Worm (Caenorhabditis elegans) whole organism, L4 larva: ENCODE measurements around the gene C38H2.3.
A peak's percentile ranks its signal among the peaks of the same experiment; 100 is the strongest.

Source experiments
- F26F4.8 ChIP-seq: fragments of 200-800 bp; sonication (Bioruptor generic); conservative IDR thresholded peaks from 2 replicates; pipeline ENCODE4 v1.3.6; 2022; ENCODE audit warnings: missing genetic modification characterization, missing compliant biosample characterization
- F44E2.7 ChIP-seq: fragments of 200-800 bp; sonication (Bioruptor generic); IDR thresholded peaks from 2 replicates; pipeline ENCODE4 v2.1.2; 2022; ENCODE audit warnings: missing genetic modification characterization, missing compliant biosample characterization
- T26A8.4 ChIP-seq: fragments of 200-800 bp; sonication (Bioruptor generic); IDR thresholded peaks from 2 replicates; pipeline ENCODE4 v1.3.6; 2022; ENCODE audit warnings: missing genetic modification characterization, missing compliant biosample characterization
- ZK337.2 ChIP-seq: fragments of 200-800 bp; sonication (Bioruptor generic); IDR thresholded peaks from 2 replicates; pipeline ENCODE4 v1.3.6; 2022; ENCODE audit warnings: missing genetic modification reagents, missing genetic modification characterization, missing compliant biosample characterization
- aha-1 ChIP-seq: fragments of 150-350 bp; peaks from one replicate; lab custom pipeline; 2014; ENCODE audit warnings: missing biosample characterization, missing genetic modification characterization
- ceh-32 ChIP-seq: sonication (generic microtip); optimal IDR thresholded peaks from 2 replicates; lab custom pipeline; 2016; ENCODE audit warnings: mild to moderate bottlenecking, missing genetic modification characterization, missing compliant biosample characterization; ENCODE audit not compliant: poor library complexity
- ceh-44 ChIP-seq: fragments of 200-800 bp; sonication (Bioruptor generic); IDR thresholded peaks from 2 replicates; pipeline ENCODE4 v1.3.6; 2022; ENCODE audit warnings: missing genetic modification reagents, missing genetic modification characterization, missing compliant biosample characterization
- cey-2 ChIP-seq: sonication (generic microtip); optimal IDR thresholded peaks from 3 replicates; lab custom pipeline; 2017; ENCODE audit warnings: missing genetic modification characterization, mild to moderate bottlenecking, missing compliant biosample characterization, antibody characterized with exemption, borderline replicate concordance; ENCODE audit not compliant: insufficient read depth
- duxl-1 ChIP-seq: sonication (generic microtip); optimal IDR thresholded peaks from 2 replicates; lab custom pipeline; 2016; ENCODE audit warnings: mild to moderate bottlenecking, missing genetic modification characterization, moderate library complexity, missing compliant biosample characterization; ENCODE audit not compliant: poor library complexity
- dve-1 ChIP-seq: sonication (generic microtip); optimal IDR thresholded peaks from 2 replicates; lab custom pipeline; 2017; ENCODE audit warnings: antibody characterized with exemption, mild to moderate bottlenecking, missing genetic modification characterization, missing compliant biosample characterization; ENCODE audit not compliant: insufficient read depth
- hlh-30 ChIP-seq: sonication (generic microtip); optimal IDR thresholded peaks from 2 replicates; lab custom pipeline; 2017; ENCODE audit warnings: antibody characterized with exemption, mild to moderate bottlenecking, missing genetic modification characterization, missing compliant biosample characterization; ENCODE audit not compliant: insufficient read depth
- hmg-1.1 ChIP-seq: fragments of 200-800 bp; sonication (Bioruptor generic); IDR thresholded peaks from 2 replicates; pipeline ENCODE4 v1.3.6; 2022; ENCODE audit warnings: missing genetic modification reagents, missing genetic modification characterization, missing compliant biosample characterization
- lsy-2 ChIP-seq, 2 experiments: fragments of 150-350 bp in 1 of 2; sonication (generic microtip) in 1 of 2; optimal IDR thresholded peaks; 2 replicates each; lab custom pipeline; 2014 to 2017; ENCODE audit warnings: missing biosample characterization in 2 of 2, missing genetic modification characterization in 2 of 2
- mdl-1 ChIP-seq, 2 experiments: fragments of 150-350 bp in 1 of 2; sonication (generic microtip) in 1 of 2; optimal IDR thresholded peaks; 2 replicates each; lab custom pipeline; 2014 to 2017; ENCODE audit warnings: missing biosample characterization in 2 of 2, missing genetic modification characterization in 2 of 2
- mes-2 ChIP-seq: sonication (generic microtip); optimal IDR thresholded peaks from 2 replicates; lab custom pipeline; 2016; ENCODE audit warnings: missing genotype, mild to moderate bottlenecking, missing genetic modification characterization, missing compliant biosample characterization; ENCODE audit not compliant: poor library complexity, severe bottlenecking
- mxl-3 ChIP-seq: fragments of 200-800 bp; sonication (Bioruptor generic); optimal IDR thresholded peaks from 2 replicates; lab custom pipeline; 2018; ENCODE audit warnings: mild to moderate bottlenecking, missing genetic modification characterization, missing compliant biosample characterization
- nhr-10 ChIP-seq: fragments of 150-350 bp; optimal IDR thresholded peaks from 2 replicates; lab custom pipeline; 2014; ENCODE audit warnings: missing biosample characterization, missing genetic modification characterization
- nhr-111 ChIP-seq: fragments of 200-800 bp; sonication (Bioruptor generic); optimal IDR thresholded peaks from 2 replicates; lab custom pipeline; 2018; ENCODE audit warnings: mild to moderate bottlenecking, missing genetic modification characterization, missing compliant biosample characterization
- nhr-237 ChIP-seq: sonication (generic microtip); optimal IDR thresholded peaks from 2 replicates; lab custom pipeline; 2017; ENCODE audit warnings: missing biosample characterization, missing genetic modification characterization
- nhr-48 ChIP-seq: sonication (generic microtip); optimal IDR thresholded peaks from 2 replicates; lab custom pipeline; 2016; ENCODE audit warnings: mild to moderate bottlenecking, missing genetic modification characterization, missing compliant biosample characterization
- nhr-6 ChIP-seq: fragments of 150-350 bp; optimal IDR thresholded peaks from 2 replicates; lab custom pipeline; 2014; ENCODE audit warnings: missing biosample characterization, missing genetic modification characterization
- pqm-1 ChIP-seq: sonication (generic microtip); optimal IDR thresholded peaks from 2 replicates; lab custom pipeline; 2017; ENCODE audit warnings: missing biosample characterization, missing genetic modification characterization
- sdz-12 ChIP-seq: fragments of 200-800 bp; sonication (Bioruptor generic); optimal IDR thresholded peaks from 2 replicates; lab custom pipeline; 2018; ENCODE audit warnings: mild to moderate bottlenecking, missing genetic modification characterization, missing compliant biosample characterization
- set-16 ChIP-seq: fragments of 200-800 bp; sonication (Bioruptor generic); IDR thresholded peaks from 2 replicates; pipeline ENCODE4 v1.3.6; 2022; ENCODE audit warnings: missing genetic modification reagents, missing genetic modification characterization, missing compliant biosample characterization
- snpc-4 ChIP-seq: fragments of 150-350 bp; optimal IDR thresholded peaks from 2 replicates; lab custom pipeline; 2014; ENCODE audit warnings: missing biosample characterization, missing genetic modification characterization
- spr-3 ChIP-seq: fragments of 200-800 bp; sonication (Bioruptor generic); optimal IDR thresholded peaks from 2 replicates; lab custom pipeline; 2018; ENCODE audit warnings: mild to moderate bottlenecking, missing genetic modification characterization, missing compliant biosample characterization
- unc-39 ChIP-seq: sonication (generic microtip); optimal IDR thresholded peaks from 2 replicates; lab custom pipeline; 2017; ENCODE audit warnings: missing biosample characterization, missing genetic modification characterization
- unc-62 ChIP-seq, 3 experiments: fragments of 150-350 bp in 1 of 3; sonication (generic microtip); optimal IDR thresholded peaks in 2 of 3; peaks in 1 of 3; 1 replicate in 1 of 3; 2 replicates in 2 of 3; lab custom pipeline; 2014 to 2017; ENCODE audit warnings: missing biosample characterization in 3 of 3, missing genetic modification characterization in 3 of 3, missing genetic modification reagents in 3 of 3, missing genotype in 1 of 3
- vab-7 ChIP-seq: fragments of 200-800 bp; sonication (Bioruptor generic); IDR thresholded peaks from 2 replicates; pipeline ENCODE4 v1.3.6; 2022; ENCODE audit warnings: missing genetic modification reagents, missing genetic modification characterization, missing compliant biosample characterization
- ztf-7 ChIP-seq: fragments of 150-350 bp; optimal IDR thresholded peaks from 2 replicates; lab custom pipeline; 2014; ENCODE audit warnings: missing biosample characterization, missing genetic modification characterization

The C38H2.3 gene

DNA sequence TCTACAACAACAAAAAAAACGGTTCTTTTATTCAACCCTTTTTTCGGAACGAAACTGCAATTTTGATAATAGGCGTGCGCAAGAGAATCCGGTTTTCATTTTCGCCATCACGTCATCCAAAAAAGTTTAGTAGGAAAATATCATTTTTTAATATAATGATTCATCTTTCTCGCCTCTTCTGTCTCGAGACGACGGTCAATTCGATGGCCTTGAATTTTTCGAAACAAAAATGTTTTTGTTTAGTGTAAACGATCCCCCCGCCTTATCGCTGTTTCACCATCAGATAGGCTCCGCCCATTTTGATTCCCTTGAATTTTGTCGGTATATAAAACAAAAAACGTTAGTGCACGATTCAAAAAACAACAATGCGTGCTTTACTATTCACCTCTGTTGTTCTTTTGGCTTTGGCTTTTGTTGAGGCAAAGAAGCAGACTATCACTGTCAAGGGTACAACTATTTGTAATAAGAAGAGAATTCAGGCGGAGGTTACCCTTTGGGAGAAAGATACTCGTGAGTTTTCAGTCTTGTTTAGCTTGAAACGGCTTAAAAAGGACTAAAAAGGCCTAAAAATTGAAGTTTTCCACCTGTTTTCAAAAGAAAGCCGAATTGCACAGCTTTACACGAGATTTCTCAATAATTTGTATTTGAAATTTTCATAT is 48.7 kb downstream of the C38H2.3 start, which contains the start of gene ttr-15 (continued):
- TF ChIP-seq set-16 (GFP tag; lab: Robert Waterston, UW), result no peak
- no peak for TF ChIP-seq ZK337.2 (GFP tag; lab: Robert Waterston, UW)
- TF ChIP-seq nhr-6 (tag; lab: Kevin White, UChicago), result no peak
- no peak for TF ChIP-seq ztf-7 (tag; lab: Kevin White, UChicago)
- no peak for TF ChIP-seq spr-3 (GFP tag; lab: Kevin White, UChicago)
- TF ChIP-seq ceh-32 (tag; lab: Kevin White, UChicago), result no peak
- TF ChIP-seq unc-62 (GFP tag; optimal IDR thresholded peaks at IDR 0.05 in 1 of 2; lab: Kevin White, UChicago), result no peak
- no peak for TF ChIP-seq unc-62 (tag; optimal IDR thresholded peaks at IDR 0.05; lab: Kevin White, UChicago)
- TF ChIP-seq pqm-1 (tag; lab: Kevin White, UChicago), result no peak
- no peak for TF ChIP-seq vab-7 (GFP tag; lab: Robert Waterston, UW)
- no peak for TF ChIP-seq nhr-237 (tag; lab: Kevin White, UChicago)
- no peak for TF ChIP-seq F26F4.8
- TF ChIP-seq nhr-48 (tag; lab: Kevin White, UChicago), result no peak
- no peak for TF ChIP-seq sdz-12 (GFP tag; lab: Kevin White, UChicago)
- no peak for TF ChIP-seq nhr-111 (GFP tag; lab: Kevin White, UChicago)
- TF ChIP-seq mdl-1 (tag; optimal IDR thresholded peaks at IDR 0.05; lab: Kevin White, UChicago), result peak in 1 of 2 experiments; percentile 12
- TF ChIP-seq dve-1 (tag; lab: Kevin White, UChicago), result peak; percentile 72
- TF ChIP-seq T26A8.4 (GFP tag; lab: Robert Waterston, UW), result no peak
- peak in 1 of 2 experiments; percentile 20 for TF ChIP-seq lsy-2 (tag; optimal IDR thresholded peaks at IDR 0.05; lab: Kevin White, UChicago)
- no peak for TF ChIP-seq F44E2.7 (GFP tag; lab: Robert Waterston, UW)
- TF ChIP-seq snpc-4, result no peak
- TF ChIP-seq hlh-30 (tag; lab: Kevin White, UChicago), result peak; percentile 34
- no peak for TF ChIP-seq cey-2 (tag; lab: Kevin White, UChicago)
- TF ChIP-seq duxl-1 (tag; lab: Kevin White, UChicago), result no peak
- no peak for TF ChIP-seq ceh-44 (GFP tag; lab: Robert Waterston, UW)
- no peak for TF ChIP-seq hmg-1.1 (GFP tag; lab: Robert Waterston, UW)

DNA sequence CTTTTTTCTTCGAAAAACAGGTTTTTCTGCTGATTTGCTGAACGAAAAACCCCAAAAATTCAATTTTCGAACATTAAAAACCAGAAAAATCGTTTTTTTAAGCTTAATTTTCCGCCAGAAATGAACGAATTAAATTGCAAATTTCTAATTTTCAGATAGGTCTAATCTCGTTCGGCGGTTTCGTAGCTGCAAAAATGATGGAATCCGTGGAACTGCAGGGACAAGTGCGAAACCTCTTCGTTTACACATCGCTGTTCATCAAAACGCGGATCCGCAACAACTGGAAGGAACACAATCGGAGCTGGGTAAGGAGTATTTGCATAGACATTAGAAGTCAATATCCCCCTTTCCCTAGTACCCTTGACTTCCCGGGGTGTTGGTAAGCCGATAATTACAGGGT is 50.3 kb downstream of the C38H2.3 start:
- TF ChIP-seq aha-1 (peak; percentile 96), mes-2 (tag; lab: Kevin White, UChicago) (no peak), mxl-3 (GFP tag; lab: Kevin White, UChicago) (no peak), F44E2.7 (GFP tag; lab: Robert Waterston, UW) (no peak), unc-62 (GFP tag; optimal IDR thresholded peaks at IDR 0.05 in 1 of 2; lab: Kevin White, UChicago) (peak in 1 of 2 experiments; percentile 54), unc-62 (tag; optimal IDR thresholded peaks at IDR 0.05; lab: Kevin White, UChicago) (no peak), nhr-10 (no peak), unc-39 (tag; lab: Kevin White, UChicago) (no peak)
- TF ChIP-seq, all 104 proteins: peak for 2
